Fruit fly (Drosophila melanogaster): ENCODE data around the gene Snmp1.

The Snmp1 gene

DNA sequence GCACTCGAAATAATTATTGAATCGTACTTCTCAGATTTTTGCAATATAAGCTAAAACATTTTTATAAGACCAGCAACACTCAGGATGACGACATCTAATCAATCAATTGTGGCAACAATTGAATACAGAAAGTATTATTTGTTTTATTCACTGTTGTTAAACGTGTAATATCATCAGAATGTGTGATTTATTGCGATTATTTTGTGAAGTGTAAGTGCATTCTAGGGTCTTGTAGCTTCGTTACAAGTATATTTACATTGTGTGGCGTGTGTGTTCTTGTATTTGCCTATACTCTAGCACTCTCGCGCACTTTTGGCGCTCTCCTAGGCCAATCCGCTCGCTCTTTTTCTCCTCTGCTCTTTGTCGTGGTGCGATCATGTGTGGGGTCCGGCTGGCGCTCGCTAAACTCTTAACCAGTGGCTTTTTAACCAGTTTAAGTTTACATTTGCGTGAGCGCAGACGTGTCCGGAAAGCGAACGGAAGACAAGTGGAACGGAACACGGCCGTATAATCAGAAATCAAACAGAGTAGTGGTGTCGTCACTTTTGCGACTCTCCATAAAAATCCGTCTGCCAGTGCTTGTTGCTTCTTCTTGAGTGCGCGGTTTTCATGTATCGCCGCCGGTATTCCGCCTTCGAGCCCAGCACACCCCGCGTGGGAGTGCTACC, 36.6 kb upstream of the Snmp1 start (continued):
- TF ChIP-seq knrl (GFP tag; IDR thresholded peaks at IDR 0.05; ENCODE audit: partially characterized antibody) (no peak), CG3163 (GFP tag; optimal IDR thresholded peaks at IDR 0.05) (peak; percentile 91), CG31441 (GFP tag; IDR thresholded peaks at IDR 0.05) (peak; percentile 82), CG9876 (GFP tag; optimal IDR thresholded peaks at IDR 0.05) (peak; percentile 51), CrebB (tag; optimal IDR thresholded peaks at IDR 0.05) (peak; percentile 65), vnd (GFP tag; IDR thresholded peaks at IDR 0.05; ENCODE audit: partially characterized antibody) (no peak), HmgD (GFP tag; optimal IDR thresholded peaks at IDR 0.05) (no peak), lab (GFP tag; optimal IDR thresholded peaks at IDR 0.05) (peak; percentile 84), HLH3B (GFP tag; IDR thresholded peaks at IDR 0.05) (peak; percentile 85), Ssrp (tag; optimal IDR thresholded peaks at IDR 0.05) (peak; percentile 90), slou (GFP tag; optimal IDR thresholded peaks at IDR 0.05) (peak; percentile 33), tio (GFP tag; optimal IDR thresholded peaks at IDR 0.05) (peak; percentile 84), btn (GFP tag; optimal IDR thresholded peaks at IDR 0.05) (peak; percentile 76), CG6272 (GFP tag; IDR thresholded peaks at IDR 0.05) (peak; percentile 28; the same call in 1 of the 2 replicates), CG6765 (GFP tag; optimal IDR thresholded peaks at IDR 0.05) (no peak), CG4424 (GFP tag; optimal IDR thresholded peaks at IDR 0.05) (peak; percentile 83), CG12155 (GFP tag; optimal IDR thresholded peaks at IDR 0.05) (peak; percentile 53), eve (GFP tag; optimal IDR thresholded peaks at IDR 0.05) (peak in 1 of 2 experiments; percentile 98), CG1024 (GFP tag; IDR thresholded peaks at IDR 0.05) (peak; percentile 55), CG8944 (GFP tag; optimal IDR thresholded peaks at IDR 0.05) (peak; percentile 67), Dfd (GFP tag; optimal IDR thresholded peaks at IDR 0.05) (no peak), CG10366 (GFP tag; IDR thresholded peaks at IDR 0.05) (peak; percentile 74), CG10321 (GFP tag; IDR thresholded peaks at IDR 0.05) (no peak), CG8388 (GFP tag; optimal IDR thresholded peaks at IDR 0.05) (peak; percentile 89), chn (GFP tag; optimal IDR thresholded peaks at IDR 0.05) (peak; percentile 81), gfzf (GFP tag; optimal IDR thresholded peaks at IDR 0.05) (no peak), CG1792 (GFP tag; optimal IDR thresholded peaks at IDR 0.05) (peak; percentile 83), CG1602 (GFP tag; optimal IDR thresholded peaks at IDR 0.05) (peak; percentile 82), seq (GFP tag; IDR thresholded peaks at IDR 0.05) (peak; percentile 59; the same call in 1 of the 2 replicates), Oaz (GFP tag; IDR thresholded peaks at IDR 0.05) (0 out of 2 replicates have a peak, but pooled peaks have one; percentile 44), CG10209 (GFP tag; optimal IDR thresholded peaks at IDR 0.05) (peak; percentile 88), CG18619 (GFP tag; optimal IDR thresholded peaks at IDR 0.05) (peak; percentile 72), CHES-1-like (GFP tag; optimal IDR thresholded peaks at IDR 0.05) (peak; percentile 54), h (optimal IDR thresholded peaks at IDR 0.05) (no peak), tll (GFP tag; optimal IDR thresholded peaks at IDR 0.05) (no peak), corto (GFP tag; optimal IDR thresholded peaks at IDR 0.05) (no peak), CG10147 (GFP tag; optimal IDR thresholded peaks at IDR 0.05) (peak; percentile 69), lbe (GFP tag; optimal IDR thresholded peaks at IDR 0.05) (no peak), NC2β (GFP tag; optimal IDR thresholded peaks at IDR 0.05) (peak; percentile 82), CG1233 (GFP tag; optimal IDR thresholded peaks at IDR 0.05) (peak; percentile 70), run (tag; optimal IDR thresholded peaks at IDR 0.05) (peak; percentile 88), CG14710 (tag; optimal IDR thresholded peaks at IDR 0.05) (peak; percentile 81), Myb (GFP tag; optimal IDR thresholded peaks at IDR 0.05) (peak; percentile 40), org-1 (GFP tag; optimal IDR thresholded peaks at IDR 0.05) (peak; percentile 88), CG18599 (GFP tag; optimal IDR thresholded peaks at IDR 0.05) (peak; percentile 67), CG2116 (GFP tag; optimal IDR thresholded peaks at IDR 0.05) (peak; percentile 51), ftz-f1 (GFP tag; optimal IDR thresholded peaks at IDR 0.05) (no peak), Xrp1 (GFP tag; IDR thresholded peaks at IDR 0.05) (peak; percentile 77), CG3995 (GFP tag; optimal IDR thresholded peaks at IDR 0.05) (peak; percentile 18), tx (GFP tag; optimal IDR thresholded peaks at IDR 0.05) (peak; percentile 78)
